Fruit fly (Drosophila melanogaster): ENCODE measurements around the gene spg.

Gene spg

dm6 chr3R:28859058-28859526, 14.0 kb downstream of the spg start, which contains the start of gene Inx3 (continued):
- TF ChIP-seq Sox14 (GFP tag; optimal IDR thresholded peaks at IDR 0.05), result no peak
- no peak for TF ChIP-seq CG6276 (GFP tag; optimal IDR thresholded peaks at IDR 0.05)
- TF ChIP-seq esn (GFP tag; optimal IDR thresholded peaks at IDR 0.05), result peak; percentile 23
- TF ChIP-seq topi (GFP tag; optimal IDR thresholded peaks at IDR 0.05), result no peak
- peak; percentile 29 for TF ChIP-seq Met (GFP tag; optimal IDR thresholded peaks at IDR 0.05)
- no peak for TF ChIP-seq Hr4 (GFP tag; optimal IDR thresholded peaks at IDR 0.05)
- TF ChIP-seq salr (GFP tag; optimal IDR thresholded peaks at IDR 0.05), result no peak
- no peak for TF ChIP-seq vri (GFP tag; optimal IDR thresholded peaks at IDR 0.05)
- TF ChIP-seq CG11762 (GFP tag; optimal IDR thresholded peaks at IDR 0.05; ENCODE audit: insufficient read depth), result no peak
- TF ChIP-seq Smox (GFP tag; optimal IDR thresholded peaks at IDR 0.05), result no peak
- no peak for TF ChIP-seq achi (GFP tag; optimal IDR thresholded peaks at IDR 0.05)
- no peak for TF ChIP-seq CG10669 (GFP tag; optimal IDR thresholded peaks at IDR 0.05)
- TF ChIP-seq fkh (GFP tag; optimal IDR thresholded peaks at IDR 0.05), result peak; percentile 30
- TF ChIP-seq CG8319 (GFP tag; optimal IDR thresholded peaks at IDR 0.05), result no peak
- peak; percentile 40 for TF ChIP-seq Sox102F (GFP tag; optimal IDR thresholded peaks at IDR 0.05)

- TF ChIP-seq fkh (GFP tag; optimal IDR thresholded peaks at IDR 0.05), result peak; percentile 46
- no peak for TF ChIP-seq Sox15 (GFP tag; optimal IDR thresholded peaks at IDR 0.05)
- TF ChIP-seq dsx (GFP tag; optimal IDR thresholded peaks at IDR 0.05; ENCODE audit: poor library complexity, severe bottlenecking), result peak; percentile 12
Observed at dm6 chr3R:28860582-28860981, 15.5 kb downstream of the spg start.

DNA sequence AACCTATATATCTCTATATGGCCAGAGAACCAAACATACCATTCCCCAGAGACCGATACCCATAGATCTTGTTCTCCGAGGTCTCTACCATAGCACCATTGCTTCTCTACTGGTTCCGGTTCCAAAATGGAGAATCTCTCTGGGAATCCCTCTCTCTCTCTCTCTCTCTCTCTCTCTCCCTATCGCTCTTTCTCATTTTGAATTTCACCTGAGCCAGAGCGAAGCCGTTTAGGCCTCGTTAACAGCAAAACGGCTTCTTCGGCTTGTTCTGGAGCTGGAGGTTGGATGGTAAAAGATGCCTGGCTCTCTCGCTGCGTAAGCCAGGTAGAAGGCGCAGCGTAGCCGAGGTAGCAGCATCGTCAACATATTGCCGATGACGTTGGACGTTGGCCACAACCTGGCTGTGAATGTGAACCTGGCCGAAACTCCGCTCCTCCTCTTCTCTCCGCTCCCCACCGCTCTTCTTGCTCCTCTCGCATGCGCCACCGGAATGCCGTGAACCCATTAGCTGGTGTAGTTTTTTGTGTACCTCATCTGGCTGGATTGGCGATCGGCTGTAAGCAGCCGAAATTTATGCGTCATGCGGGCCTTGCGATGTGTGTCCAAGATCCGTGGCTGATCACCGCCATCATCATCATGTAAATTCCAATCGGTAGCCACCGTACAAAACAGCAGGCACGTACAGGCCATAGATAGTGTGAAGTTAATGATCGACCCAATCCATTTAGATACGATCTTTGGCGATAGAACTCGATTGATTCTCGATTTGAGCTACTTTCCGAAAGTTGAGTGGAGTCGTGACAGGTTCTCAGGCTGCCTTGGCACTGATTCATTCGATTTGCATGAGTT, 16.5 kb downstream of the spg start:
- TF ChIP-seq CG9139 (GFP tag; optimal IDR thresholded peaks at IDR 0.05), result peak; percentile 41
- no peak for TF ChIP-seq topi (GFP tag; optimal IDR thresholded peaks at IDR 0.05)
- no peak for TF ChIP-seq Ets96B (tag; optimal IDR thresholded peaks at IDR 0.05)
- TF ChIP-seq fkh (GFP tag; optimal IDR thresholded peaks at IDR 0.05), result no peak
- no peak for TF ChIP-seq Hr39 (GFP tag; optimal IDR thresholded peaks at IDR 0.05)
- no peak for TF ChIP-seq Sox15 (GFP tag; optimal IDR thresholded peaks at IDR 0.05)
- no peak for TF ChIP-seq CG6276 (GFP tag; optimal IDR thresholded peaks at IDR 0.05)
- no peak for TF ChIP-seq spab (GFP tag; optimal IDR thresholded peaks at IDR 0.05)
- TF ChIP-seq CG8319 (GFP tag; optimal IDR thresholded peaks at IDR 0.05), result no peak
- no peak for TF ChIP-seq net (GFP tag; optimal IDR thresholded peaks at IDR 0.05)
- TF ChIP-seq CG4318 (GFP tag; optimal IDR thresholded peaks at IDR 0.05), result no peak
- no peak for TF ChIP-seq Ets21C (GFP tag; optimal IDR thresholded peaks at IDR 0.05)
- peak; percentile 30 for TF ChIP-seq Lpt (GFP tag; optimal IDR thresholded peaks at IDR 0.05)
- TF ChIP-seq CG31627 (GFP tag; optimal IDR thresholded peaks at IDR 0.05), result no peak
- TF ChIP-seq Blimp-1 (GFP tag; optimal IDR thresholded peaks at IDR 0.05), result no peak
- peak; percentile 20 for TF ChIP-seq svp (GFP tag)
- no peak for TF ChIP-seq CG32006 (GFP tag; optimal IDR thresholded peaks at IDR 0.05)
- TF ChIP-seq CG6808 (GFP tag; optimal IDR thresholded peaks at IDR 0.05), result no peak
- peak; percentile 44; the same call in 1 of the 2 replicates for TF ChIP-seq CG15336 (GFP tag; IDR thresholded peaks at IDR 0.05)
- no peak for TF ChIP-seq CG6854 (GFP tag; optimal IDR thresholded peaks at IDR 0.05)
- TF ChIP-seq esn (GFP tag; optimal IDR thresholded peaks at IDR 0.05), result no peak
- no peak for TF ChIP-seq CG8632 (GFP tag; optimal IDR thresholded peaks at IDR 0.05)
- TF ChIP-seq CG10669 (GFP tag; optimal IDR thresholded peaks at IDR 0.05), result no peak
- no peak for TF ChIP-seq CG3032 (tag; optimal IDR thresholded peaks at IDR 0.05)
- TF ChIP-seq Eip75B (GFP tag; optimal IDR thresholded peaks at IDR 0.05), result no peak
- TF ChIP-seq Eip78C (GFP tag), result peak; percentile 59
- TF ChIP-seq CG6792 (GFP tag; optimal IDR thresholded peaks at IDR 0.05), result no peak
- no peak for TF ChIP-seq pdm3 (GFP tag; optimal IDR thresholded peaks at IDR 0.05)
- peak; percentile 14 for TF ChIP-seq CG3919 (GFP tag; optimal IDR thresholded peaks at IDR 0.05)
- no peak for TF ChIP-seq salr (GFP tag; optimal IDR thresholded peaks at IDR 0.05)
- TF ChIP-seq Hr4 (GFP tag; optimal IDR thresholded peaks at IDR 0.05), result no peak
- no peak for TF ChIP-seq Sox14 (GFP tag; optimal IDR thresholded peaks at IDR 0.05)
- TF ChIP-seq Hr38 (GFP tag; optimal IDR thresholded peaks at IDR 0.05), result no peak
- TF ChIP-seq CG11294 (GFP tag; IDR thresholded peaks at IDR 0.05), result no peak
- no peak; the same call in 2 of the 3 replicates for TF ChIP-seq eg (GFP tag; IDR thresholded peaks at IDR 0.05)
- no peak for TF ChIP-seq CG11762 (GFP tag; optimal IDR thresholded peaks at IDR 0.05; ENCODE audit: insufficient read depth)
- TF ChIP-seq CG16779 (tag; optimal IDR thresholded peaks at IDR 0.05), result peak; percentile 38
- 0 out of 3 replicates have a peak, but pooled peaks have one; percentile 14 for TF ChIP-seq CG6163 (GFP tag; IDR thresholded peaks at IDR 0.05)
- TF ChIP-seq Sox102F (GFP tag; optimal IDR thresholded peaks at IDR 0.05), result peak; percentile 2
- no peak for TF ChIP-seq Smox (GFP tag; optimal IDR thresholded peaks at IDR 0.05)

Data from whole organism, prepupa.